Worm (Caenorhabditis elegans) whole organism, L1 larva: ENCODE results near the gene fbxa-172.
"Not testable (repeated sequence)": the region's sequence is repeated elsewhere in the genome, so short reads cannot be mapped to it uniquely, and the experiment has no call there.

Experiments used
- aha-1 ChIP-seq: fragments of 150-350 bp; optimal IDR thresholded peaks from 2 replicates; lab custom pipeline; 2014; ENCODE audit warnings: missing biosample characterization, missing genetic modification characterization
- elt-2 ChIP-seq: sonication (generic microtip); optimal IDR thresholded peaks from 2 replicates; lab custom pipeline; 2016; ENCODE audit warnings: missing genetic modification characterization, mild to moderate bottlenecking, inconsistent platforms, missing compliant biosample characterization, missing genetic modification reagents
- fos-1 ChIP-seq: fragments of 150-350 bp; optimal IDR thresholded peaks from 2 replicates; lab custom pipeline; 2014; ENCODE audit warnings: missing biosample characterization, missing genetic modification characterization
- lin-13 ChIP-seq: fragments of 150-350 bp; optimal IDR thresholded peaks from 2 replicates; lab custom pipeline; 2014; ENCODE audit warnings: missing biosample characterization, missing genetic modification reagents, missing genetic modification characterization
- nhr-12 ChIP-seq: sonication (generic microtip); optimal IDR thresholded peaks from 2 replicates; lab custom pipeline; 2017; ENCODE audit warnings: missing biosample characterization, missing genetic modification characterization
- nhr-237 ChIP-seq: fragments of 150-350 bp; optimal IDR thresholded peaks from 2 replicates; lab custom pipeline; 2014; ENCODE audit warnings: missing biosample characterization, missing genetic modification characterization
- nhr-76 ChIP-seq: sonication (generic microtip); optimal IDR thresholded peaks from 2 replicates; lab custom pipeline; 2017; ENCODE audit warnings: missing biosample characterization, missing genetic modification characterization
- snu-23 ChIP-seq: sonication (generic microtip); optimal IDR thresholded peaks from 2 replicates; lab custom pipeline; 2016; ENCODE audit warnings: missing genetic modification characterization, missing compliant biosample characterization
- sup-37 ChIP-seq: fragments of 200-800 bp; sonication (Bioruptor generic); optimal IDR thresholded peaks from 2 replicates; lab custom pipeline; 2018; ENCODE audit warnings: mild to moderate bottlenecking, missing genetic modification characterization, missing compliant biosample characterization
- swsn-7 ChIP-seq: sonication (generic microtip); optimal IDR thresholded peaks from 2 replicates; lab custom pipeline; 2016; ENCODE audit warnings: missing genetic modification characterization, missing compliant biosample characterization
- unc-130 ChIP-seq: fragments of 150-350 bp; optimal IDR thresholded peaks from 2 replicates; lab custom pipeline; 2017; ENCODE audit warnings: missing biosample characterization, missing genetic modification characterization, inconsistent platforms
- unc-62 ChIP-seq: fragments of 150-350 bp; optimal IDR thresholded peaks from 2 replicates; lab custom pipeline; 2014; ENCODE audit warnings: missing biosample characterization, missing genetic modification reagents, missing genetic modification characterization

ce11 chrV:17584352-17584843, 25.4 kb downstream of the fbxa-172 start, which contains the start of gene fbxa-133:
- TF ChIP-seq unc-62 (GFP tag; lab: Kevin White, UChicago); unc-130 (tag; lab: Kevin White, UChicago); lin-13 (GFP tag; lab: Kevin White, UChicago); sup-37 (GFP tag; lab: Kevin White, UChicago); snu-23 (GFP tag; lab: Kevin White, UChicago); fos-1 (tag; lab: Kevin White, UChicago); nhr-237; nhr-12 (tag; lab: Kevin White, UChicago); nhr-76 (tag; lab: Kevin White, UChicago); elt-2 (tag; lab: Kevin White, UChicago); swsn-7 (tag; lab: Kevin White, UChicago); aha-1 (tag; lab: Kevin White, UChicago): not testable (repeated sequence)
